Worm (Caenorhabditis elegans) whole organism, midembryonic: ENCODE results near the gene C37H5.13.

ENCODE experiments used
- cog-1 ChIP-seq: sonication (generic microtip); optimal IDR thresholded peaks from 2 replicates; lab custom pipeline; 2016; ENCODE audit warnings: missing genetic modification characterization, missing compliant biosample characterization
- flt-1 ChIP-seq: fragments of 200-800 bp; sonication (Bioruptor generic); IDR thresholded peaks from 2 replicates; pipeline ENCODE4 v1.3.6; 2022; ENCODE audit warnings: missing genetic modification characterization, missing compliant biosample characterization
- tab-1 ChIP-seq: fragments of 200-800 bp; sonication (Bioruptor generic); IDR thresholded peaks from 2 replicates; pipeline ENCODE4 v1.3.6; 2022; ENCODE audit warnings: missing genetic modification characterization, missing compliant biosample characterization

- TF ChIP-seq tab-1 (GFP tag; lab: Robert Waterston, UW) (no peak), flt-1 (no peak), cog-1 (tag; lab: Kevin White, UChicago) (no peak)
Observed at ce11 chrV:4905953-4906352, 43.2 kb upstream of the C37H5.13 start, which contains the start of gene ugt-14.
